Fruit fly (Drosophila melanogaster): ENCODE data around the gene CG15283.
A peak's percentile ranks its signal among the peaks of the same experiment; 100 is the strongest.

DNA sequence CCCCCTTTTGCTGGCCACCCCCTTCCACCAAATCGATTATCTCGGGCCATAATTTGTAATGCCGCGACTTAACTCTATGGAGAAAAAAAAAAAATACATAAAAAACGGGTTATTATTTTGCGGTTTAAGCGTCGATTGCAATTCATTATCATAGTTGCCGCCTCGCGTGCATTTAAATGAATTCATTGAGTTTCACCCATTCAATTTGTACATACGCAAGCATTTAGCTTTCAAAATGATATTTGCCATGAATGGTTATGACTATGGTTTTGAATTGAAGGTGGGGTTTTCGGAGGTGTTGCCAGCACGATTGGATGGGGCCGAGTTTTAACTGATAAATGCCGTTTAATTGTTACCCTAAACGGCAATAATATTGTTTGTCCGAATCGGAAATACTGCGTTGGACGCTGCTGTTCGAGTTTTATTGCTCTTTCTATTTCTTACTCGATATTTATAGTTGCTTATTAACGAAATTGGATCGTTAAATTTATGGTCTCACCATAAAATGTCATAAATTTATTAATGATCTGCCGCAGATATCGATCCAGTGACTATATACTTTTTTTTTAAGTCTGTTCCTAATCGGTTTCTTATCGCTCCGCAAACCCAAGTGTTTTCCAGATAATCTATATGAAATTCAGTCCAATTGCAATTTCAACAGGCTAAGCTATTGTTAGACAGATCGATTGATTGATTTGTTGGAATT, 45.8 kb downstream of the CG15283 start:
- peak; percentile 21 for TF ChIP-seq CG7045 (GFP tag; optimal IDR thresholded peaks at IDR 0.05)
- TF ChIP-seq Hr96 (GFP tag; optimal IDR thresholded peaks at IDR 0.05) = no peak
- TF ChIP-seq CG14711 (tag; optimal IDR thresholded peaks at IDR 0.05) = peak; percentile 42
